Worm (Caenorhabditis elegans) whole organism, late embryonic: ENCODE measurements around the gene grl-9.

ENCODE experiments used
- C08G9.2 ChIP-seq: sonication (generic microtip); optimal IDR thresholded peaks from 2 replicates; lab custom pipeline; 2016; ENCODE audit warnings: mild to moderate bottlenecking, missing genetic modification characterization, moderate library complexity, missing compliant biosample characterization
- C38D4.7 ChIP-seq: fragments of 200-800 bp; sonication (Bioruptor generic); optimal IDR thresholded peaks from 2 replicates; lab custom pipeline; 2018; ENCODE audit warnings: mild to moderate bottlenecking, missing genetic modification characterization, moderate library complexity, missing compliant biosample characterization
- F13H6.1 ChIP-seq: sonication (generic microtip); optimal IDR thresholded peaks from 2 replicates; lab custom pipeline; 2016; ENCODE audit warnings: missing genetic modification characterization, missing compliant biosample characterization
- K02D7.2 ChIP-seq: sonication (generic microtip); optimal IDR thresholded peaks from 2 replicates; lab custom pipeline; 2017; ENCODE audit warnings: mild to moderate bottlenecking, missing genetic modification characterization, missing compliant biosample characterization
- ahr-1 ChIP-seq: sonication (generic microtip); optimal IDR thresholded peaks from 2 replicates; lab custom pipeline; 2016; ENCODE audit warnings: missing genetic modification characterization, missing compliant biosample characterization
- ama-1 ChIP-seq: fragments of 150-350 bp; optimal IDR thresholded peaks from 2 replicates; lab custom pipeline; 2014
- ceh-14 ChIP-seq: sonication (generic microtip); optimal IDR thresholded peaks from 2 replicates; lab custom pipeline; 2016; ENCODE audit warnings: missing genotype, missing genetic modification characterization, missing compliant biosample characterization
- ceh-18 ChIP-seq: sonication (generic microtip); optimal IDR thresholded peaks from 2 replicates; lab custom pipeline; 2016; ENCODE audit warnings: missing genetic modification characterization, missing compliant biosample characterization
- ceh-19 ChIP-seq: fragments of 200-800 bp; sonication (Bioruptor generic); optimal IDR thresholded peaks from 2 replicates; lab custom pipeline; 2018; ENCODE audit warnings: mild to moderate bottlenecking, missing genetic modification characterization, missing compliant biosample characterization
- ceh-2 ChIP-seq: sonication (generic microtip); optimal IDR thresholded peaks from 2 replicates; lab custom pipeline; 2016; ENCODE audit warnings: missing genotype, missing genetic modification characterization, missing compliant biosample characterization
- ceh-24 ChIP-seq: sonication (generic microtip); optimal IDR thresholded peaks from 2 replicates; lab custom pipeline; 2016; ENCODE audit warnings: mild to moderate bottlenecking, missing genetic modification characterization, missing compliant biosample characterization
- ceh-34 ChIP-seq: sonication (generic microtip); optimal IDR thresholded peaks from 2 replicates; lab custom pipeline; 2016; ENCODE audit warnings: mild to moderate bottlenecking, missing genetic modification characterization, missing compliant biosample characterization
- ceh-48 ChIP-seq: sonication (generic microtip); optimal IDR thresholded peaks from 2 replicates; lab custom pipeline; 2016; ENCODE audit warnings: missing genetic modification characterization, inconsistent platforms, missing compliant biosample characterization
- che-1 ChIP-seq: sonication (generic microtip); optimal IDR thresholded peaks from 2 replicates; lab custom pipeline; 2016; ENCODE audit warnings: mild to moderate bottlenecking, missing genetic modification characterization, missing compliant biosample characterization
- dmd-4 ChIP-seq: sonication (generic microtip); optimal IDR thresholded peaks from 2 replicates; lab custom pipeline; 2016; ENCODE audit warnings: borderline replicate concordance, missing genetic modification characterization, missing compliant biosample characterization
- elt-2 ChIP-seq: sonication (generic microtip); optimal IDR thresholded peaks from 2 replicates; lab custom pipeline; 2016; ENCODE audit warnings: missing genetic modification reagents, missing genetic modification characterization, missing compliant biosample characterization
- fkh-6 ChIP-seq: sonication (generic microtip); optimal IDR thresholded peaks from 2 replicates; lab custom pipeline; 2016; ENCODE audit warnings: missing genetic modification characterization, missing compliant biosample characterization
- gmeb-2 ChIP-seq: sonication (generic microtip); optimal IDR thresholded peaks from 2 replicates; lab custom pipeline; 2016; ENCODE audit warnings: missing genetic modification characterization, inconsistent platforms, missing compliant biosample characterization
- hlh-13 ChIP-seq: fragments of 200-800 bp; sonication (Bioruptor generic); optimal IDR thresholded peaks from 2 replicates; lab custom pipeline; 2018; ENCODE audit warnings: mild to moderate bottlenecking, missing genetic modification characterization, missing compliant biosample characterization
- hlh-8 ChIP-seq: sonication (generic microtip); optimal IDR thresholded peaks from 2 replicates; lab custom pipeline; 2016; ENCODE audit warnings: missing genotype, missing genetic modification characterization, missing compliant biosample characterization
- lim-6 ChIP-seq: sonication (generic microtip); optimal IDR thresholded peaks from 2 replicates; lab custom pipeline; 2016; ENCODE audit warnings: missing genetic modification characterization, missing compliant biosample characterization
- madf-2 ChIP-seq: sonication (generic microtip); optimal IDR thresholded peaks from 2 replicates; lab custom pipeline; 2017; ENCODE audit warnings: missing genetic modification characterization, missing compliant biosample characterization
- nhr-11 ChIP-seq: fragments of 150-350 bp; optimal IDR thresholded peaks from 2 replicates; lab custom pipeline; 2014; ENCODE audit warnings: missing biosample characterization, missing genetic modification characterization
- nhr-232 ChIP-seq: sonication (generic microtip); optimal IDR thresholded peaks from 2 replicates; lab custom pipeline; 2016; ENCODE audit warnings: missing genetic modification characterization, missing compliant biosample characterization
- pat-9 ChIP-seq: fragments of 200-800 bp; sonication (Bioruptor generic); optimal IDR thresholded peaks from 2 replicates; lab custom pipeline; 2018; ENCODE audit warnings: mild to moderate bottlenecking, missing genetic modification characterization, moderate library complexity, missing compliant biosample characterization
- pha-4 ChIP-seq: fragments of 150-350 bp; optimal IDR thresholded peaks from 2 replicates; lab custom pipeline; 2018; ENCODE audit warnings: missing biosample characterization, missing genetic modification reagents, missing genetic modification characterization
- pros-1 ChIP-seq: fragments of 150-350 bp; optimal IDR thresholded peaks from 2 replicates; lab custom pipeline; 2014; ENCODE audit warnings: missing biosample characterization, missing genetic modification reagents, missing genetic modification characterization
- syd-9 ChIP-seq: sonication (generic microtip); optimal IDR thresholded peaks from 2 replicates; lab custom pipeline; 2016; ENCODE audit warnings: mild to moderate bottlenecking, missing genetic modification characterization, moderate library complexity, missing compliant biosample characterization
- tbx-2 ChIP-seq: sonication (generic microtip); optimal IDR thresholded peaks from 2 replicates; lab custom pipeline; 2016; ENCODE audit warnings: missing genetic modification characterization, missing compliant biosample characterization
- unc-3 ChIP-seq, 2 experiments: fragments of 200-800 bp in 1 of 2; sonication (Bioruptor generic) in 1 of 2; sonication (generic microtip) in 1 of 2; conservative IDR thresholded peaks in 1 of 2; optimal IDR thresholded peaks in 1 of 2; 2 replicates each; pipeline versions ENCODE4 v1.3.6 to Lab custom; 2016 to 2022; ENCODE audit warnings: missing compliant biosample characterization in 2 of 2, missing genetic modification characterization in 2 of 2, missing genetic modification reagents in 1 of 2
- unc-86 ChIP-seq: sonication (generic microtip); optimal IDR thresholded peaks from 2 replicates; lab custom pipeline; 2016; ENCODE audit warnings: missing genetic modification characterization, missing compliant biosample characterization
- ztf-16 ChIP-seq: sonication (generic microtip); optimal IDR thresholded peaks from 2 replicates; lab custom pipeline; 2017; ENCODE audit warnings: missing genetic modification characterization, missing compliant biosample characterization

The grl-9 gene

DNA sequence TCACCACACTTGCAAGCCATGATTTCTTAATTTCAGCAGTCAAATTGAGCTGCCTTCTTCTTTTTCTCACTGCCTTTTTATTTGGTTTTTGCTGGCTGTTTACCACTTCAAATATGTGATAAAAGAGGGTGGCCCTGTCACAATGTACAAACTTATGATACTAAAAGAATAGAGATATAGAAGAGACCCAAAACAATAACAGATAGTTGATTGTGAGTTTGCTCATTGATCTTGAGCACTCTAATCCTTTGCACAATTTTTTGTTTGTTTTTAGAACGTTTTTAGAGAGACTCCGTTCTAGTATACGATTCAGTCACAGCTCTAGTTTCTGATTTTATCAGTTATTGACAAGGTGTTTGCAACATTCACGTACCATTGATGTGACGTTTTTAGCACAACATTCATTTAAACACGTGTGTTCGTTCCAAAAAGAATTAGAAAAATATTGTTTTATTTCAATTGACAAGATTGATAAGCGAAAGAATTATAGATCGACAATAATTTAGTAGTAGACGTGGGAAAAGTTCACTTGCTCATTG is 39.6 kb downstream of the grl-9 start, which contains the start of gene mtl-1:
Gene mtl-1, minus strand, starts transcription at position 51 of the 539 bp plus-strand sequence.
- TF ChIP-seq elt-2 (tag; lab: Kevin White, UChicago) (no peak), tbx-2 (tag; lab: Kevin White, UChicago) (no peak), C08G9.2 (tag; lab: Kevin White, UChicago) (no peak), hlh-13 (GFP tag; lab: Kevin White, UChicago) (no peak), gmeb-2 (tag; lab: Kevin White, UChicago) (no peak)

- TF ChIP-seq pha-4 (no peak), unc-3 (GFP tag; conservative IDR thresholded peaks at IDR 0.05; lab: Robert Waterston, UW) (no peak), unc-3 (tag; optimal IDR thresholded peaks at IDR 0.05; lab: Kevin White, UChicago) (no peak), ahr-1 (tag; lab: Kevin White, UChicago) (no peak), lim-6 (no peak), unc-86 (tag; lab: Kevin White, UChicago) (no peak), tbx-2 (tag; lab: Kevin White, UChicago) (no peak), pros-1 (tag; lab: Kevin White, UChicago) (no peak), gmeb-2 (tag; lab: Kevin White, UChicago) (no peak), ceh-19 (GFP tag; lab: Kevin White, UChicago) (no peak)
Observed at ce11 chrV:6690075-6690474, 41.4 kb downstream of the grl-9 start.

DNA sequence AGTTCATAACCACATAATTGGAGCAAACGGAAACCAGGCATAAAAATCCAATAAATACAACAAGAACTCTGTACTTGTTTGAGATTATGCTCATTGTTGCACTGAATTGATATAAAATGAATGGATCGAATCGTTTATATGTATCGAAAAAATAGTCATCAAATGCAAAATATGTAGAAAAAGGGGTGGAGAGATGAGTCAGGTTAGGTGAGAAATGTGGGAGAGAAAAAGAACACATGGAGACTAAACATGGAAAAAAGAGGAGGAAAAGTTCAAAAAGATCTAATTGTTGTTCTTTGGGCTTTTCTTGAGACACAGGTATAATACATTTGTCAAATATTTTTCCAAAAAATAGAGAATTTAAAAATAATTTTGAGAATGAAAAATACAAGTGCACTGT is 43.1 kb downstream of the grl-9 start, which contains the start of gene K11G9.5:
Gene K11G9.5, minus strand, starts transcription at position 101 of the 400 bp plus-strand sequence.
- TF ChIP-seq ceh-24 (tag; lab: Kevin White, UChicago) (no peak), syd-9 (tag; lab: Kevin White, UChicago) (no peak), ceh-14 (tag; lab: Kevin White, UChicago) (no peak), F13H6.1 (tag; lab: Kevin White, UChicago) (no peak), madf-2 (tag; lab: Kevin White, UChicago) (no peak), fkh-6 (tag; lab: Kevin White, UChicago) (no peak), C38D4.7 (no peak), che-1 (tag; lab: Kevin White, UChicago) (no peak), dmd-4 (tag; lab: Kevin White, UChicago) (no peak)

- TF ChIP-seq pha-4 = no peak
Observed at ce11 chrV:6685963-6686362, 45.5 kb downstream of the grl-9 start.

- no peak for TF ChIP-seq F13H6.1 (tag; lab: Kevin White, UChicago)
- TF ChIP-seq nhr-11 (tag; lab: Kevin White, UChicago) = no peak
- TF ChIP-seq ceh-18 (tag; lab: Kevin White, UChicago) = no peak
- TF ChIP-seq tbx-2 (tag; lab: Kevin White, UChicago) = no peak
- no peak for TF ChIP-seq nhr-232 (tag; lab: Kevin White, UChicago)
- no peak for TF ChIP-seq ceh-24 (tag; lab: Kevin White, UChicago)
- TF ChIP-seq hlh-8 (tag; lab: Kevin White, UChicago) = no peak
- no peak for TF ChIP-seq ceh-2 (tag; lab: Kevin White, UChicago)
- no peak for TF ChIP-seq ceh-34 (tag; lab: Kevin White, UChicago)
- no peak for TF ChIP-seq ceh-48 (tag; lab: Kevin White, UChicago)
- TF ChIP-seq dmd-4 (tag; lab: Kevin White, UChicago) = no peak
- TF ChIP-seq che-1 (tag; lab: Kevin White, UChicago) = no peak
- TF ChIP-seq K02D7.2 = no peak
- TF ChIP-seq ama-1 (lab: Kevin White, UChicago) = no peak
- TF ChIP-seq ztf-16 (tag; lab: Kevin White, UChicago) = no peak
- TF ChIP-seq pat-9 (tag; lab: Kevin White, UChicago) = no peak
- TF ChIP-seq, all 69 proteins: peak for 0
Observed at ce11 chrV:6685499-6685898, 46.0 kb downstream of the grl-9 start.
